Fruit fly (Drosophila melanogaster): ENCODE data around the gene indra.

The indra gene

dm6 chr3L:1378862-1379543 lies 36.8 kb upstream of the indra start (continued):
- TF ChIP-seq GATAe (GFP tag; conservative IDR thresholded peaks at IDR 0.05) = no peak
- TF ChIP-seq en (GFP tag; optimal IDR thresholded peaks at IDR 0.05) = no peak
- no peak for TF ChIP-seq bbx (GFP tag; IDR thresholded peaks at IDR 0.05; ENCODE audit: partially characterized antibody)
- TF ChIP-seq CG18262 (tag; optimal IDR thresholded peaks at IDR 0.05) = peak; percentile 78
- TF ChIP-seq CG15514 (GFP tag; optimal IDR thresholded peaks at IDR 0.05) = no peak
- TF ChIP-seq CG13424 (tag; optimal IDR thresholded peaks at IDR 0.05) = peak; percentile 62
- TF ChIP-seq croc (GFP tag; conservative IDR thresholded peaks at IDR 0.05) = no peak; the same call in 2 of the 3 replicates
- TF ChIP-seq CG17328 (GFP tag; IDR thresholded peaks at IDR 0.05) = peak; percentile 80
- peak; percentile 63 for TF ChIP-seq lmd (GFP tag; IDR thresholded peaks at IDR 0.05)
- TF ChIP-seq nom (GFP tag; optimal IDR thresholded peaks at IDR 0.05) = peak; percentile 45
- TF ChIP-seq Ets97D (GFP tag; optimal IDR thresholded peaks at IDR 0.05) = peak; percentile 3
- no peak for TF ChIP-seq CG12744 (GFP tag; optimal IDR thresholded peaks at IDR 0.05)
- no peak for TF ChIP-seq CG11456 (GFP tag; IDR thresholded peaks at IDR 0.05)
- TF ChIP-seq sob (GFP tag; IDR thresholded peaks at IDR 0.05) = peak; percentile 53; the same call in 1 of the 2 replicates
- peak; percentile 64 for TF ChIP-seq CG14710 (tag; optimal IDR thresholded peaks at IDR 0.05)
- no peak for TF ChIP-seq ERR (GFP tag; optimal IDR thresholded peaks at IDR 0.05)
- TF ChIP-seq CG12219 (GFP tag; optimal IDR thresholded peaks at IDR 0.05) = peak; percentile 56
- no peak for TF ChIP-seq CG15073 (GFP tag; optimal IDR thresholded peaks at IDR 0.05)
- TF ChIP-seq CG18011 (GFP tag; optimal IDR thresholded peaks at IDR 0.05) = no peak
- TF ChIP-seq CG11560 (tag; IDR thresholded peaks at IDR 0.05) = 0 out of 3 replicates have a peak, but pooled peaks have one; percentile 39
- TF ChIP-seq fd64A (GFP tag; optimal IDR thresholded peaks at IDR 0.05) = no peak
- TF ChIP-seq ci (GFP tag; IDR thresholded peaks at IDR 0.05) = peak; percentile 67; the same call in 2 of the 3 replicates
- TF ChIP-seq Hmx (GFP tag; optimal IDR thresholded peaks at IDR 0.05) = no peak
- 0 out of 2 replicates have a peak, but pooled peaks have one; percentile 8 for TF ChIP-seq Dref (GFP tag; IDR thresholded peaks at IDR 0.05)
- no peak for TF ChIP-seq CG17186 (GFP tag; optimal IDR thresholded peaks at IDR 0.05)
- no peak for TF ChIP-seq CG33557 (GFP tag; optimal IDR thresholded peaks at IDR 0.05)
- no peak for TF ChIP-seq dm (GFP tag; optimal IDR thresholded peaks at IDR 0.05)
- TF ChIP-seq CG15011 (GFP tag; optimal IDR thresholded peaks at IDR 0.05) = no peak
- TF ChIP-seq CG8388 (GFP tag; optimal IDR thresholded peaks at IDR 0.05) = peak; percentile 77
- TF ChIP-seq phol (tag; optimal IDR thresholded peaks at IDR 0.05) = peak; percentile 66
- TF ChIP-seq ATbp (GFP tag; optimal IDR thresholded peaks at IDR 0.05) = peak; percentile 56
- no peak for TF ChIP-seq CG10431 (GFP tag; optimal IDR thresholded peaks at IDR 0.05)
- TF ChIP-seq Ravus (GFP tag; IDR thresholded peaks at IDR 0.05) = no peak
- peak; percentile 62 for TF ChIP-seq CG4404 (GFP tag; IDR thresholded peaks at IDR 0.05)
- 0 out of 2 replicates have a peak, but pooled peaks have one; percentile 14 for TF ChIP-seq danr (GFP tag; IDR thresholded peaks at IDR 0.05)
- peak; percentile 77 for TF ChIP-seq Awh (GFP tag; IDR thresholded peaks at IDR 0.05)
- TF ChIP-seq CG9609 (GFP tag; optimal IDR thresholded peaks at IDR 0.05) = peak; percentile 44
- peak; percentile 69 for TF ChIP-seq tap (tag; optimal IDR thresholded peaks at IDR 0.05)
- TF ChIP-seq maf-S (GFP tag; optimal IDR thresholded peaks at IDR 0.05) = no peak
- no peak for TF ChIP-seq Vsx1 (GFP tag; optimal IDR thresholded peaks at IDR 0.05)
- TF ChIP-seq CG6272 (GFP tag; IDR thresholded peaks at IDR 0.05) = peak; percentile 39; the same call in 1 of the 2 replicates
- peak; percentile 2 for TF ChIP-seq btn (GFP tag; optimal IDR thresholded peaks at IDR 0.05)
- peak; percentile 59 for TF ChIP-seq nerfin-1 (tag; optimal IDR thresholded peaks at IDR 0.05)
- TF ChIP-seq CG3847 (GFP tag; IDR thresholded peaks at IDR 0.05) = peak; percentile 21; the same call in 1 of the 2 replicates
- no peak for TF ChIP-seq CG7963 (GFP tag; IDR thresholded peaks at IDR 0.05; ENCODE audit: partially characterized antibody)
- no peak for TF ChIP-seq CG16813 (GFP tag; IDR thresholded peaks at IDR 0.05; ENCODE audit: partially characterized antibody)
- peak; percentile 55; the same call in 1 of the 2 replicates for TF ChIP-seq Ptx1 (GFP tag; IDR thresholded peaks at IDR 0.05)
- no peak for TF ChIP-seq sr (GFP tag; IDR thresholded peaks at IDR 0.05)
- no peak for TF ChIP-seq CG17912 (GFP tag; optimal IDR thresholded peaks at IDR 0.05)

Data from whole organism, embryonic.